Worm (Caenorhabditis elegans): ENCODE results near the gene mrps-18C.

The mrps-18C gene

DNA sequence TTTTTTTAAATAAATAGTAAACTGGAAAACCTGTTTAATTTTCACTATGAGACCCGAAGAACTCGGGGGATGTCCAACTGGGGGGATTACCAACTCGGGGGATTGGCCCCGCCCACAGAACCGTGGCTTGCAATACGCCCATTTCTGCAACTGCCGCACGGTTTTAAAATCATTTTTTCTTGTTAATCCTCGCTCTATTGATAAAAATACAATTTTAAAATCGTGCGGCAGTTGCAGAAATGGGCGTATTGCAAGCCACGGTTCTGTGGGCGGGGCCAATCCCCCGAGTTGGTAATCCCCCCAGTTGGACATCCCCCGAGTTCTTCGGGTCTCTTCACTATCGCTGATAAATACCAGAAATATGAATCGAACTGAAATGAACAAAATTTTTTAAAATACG, 13.4 kb upstream of the mrps-18C start, which contains the start of gene mmab-1:
Gene mmab-1, minus strand, starts transcription at position 95 of the 400 bp plus-strand sequence.
- peak; percentile 71 for TF ChIP-seq nhr-43 (tag; optimal IDR thresholded peaks at IDR 0.05; ENCODE audit: poor library complexity, severe bottlenecking)
- peak; percentile 28 for TF ChIP-seq nfya-1 (tag; optimal IDR thresholded peaks at IDR 0.05; ENCODE audit: insufficient read depth)
- TF ChIP-seq lin-39 (tag; optimal IDR thresholded peaks at IDR 0.05): peak; percentile 6

- TF ChIP-seq nhr-12 (tag; optimal IDR thresholded peaks at IDR 0.05) (no peak), lin-39 (tag; optimal IDR thresholded peaks at IDR 0.05) (no peak)
These were observed 11.2 kb upstream of the mrps-18C start for ce11 chrIII:4924134-4924533.

- TF ChIP-seq hmg-11 (tag; optimal IDR thresholded peaks at IDR 0.05) (peak; percentile 55), nhr-25 (tag; optimal IDR thresholded peaks at IDR 0.05) (peak; percentile 60), egl-27 (tag; optimal IDR thresholded peaks at IDR 0.05) (no peak), lsy-12 (tag; optimal IDR thresholded peaks at IDR 0.05) (peak; percentile 32), elt-2 (tag; optimal IDR thresholded peaks at IDR 0.05) (peak; percentile 30), jun-1 (tag; optimal IDR thresholded peaks at IDR 0.05) (peak; percentile 16), lin-15B (tag; optimal IDR thresholded peaks at IDR 0.05) (peak; percentile 85), fos-1 (tag; optimal IDR thresholded peaks at IDR 0.05) (no peak), nhr-12 (tag; optimal IDR thresholded peaks at IDR 0.05) (no peak), nhr-67 (tag; optimal IDR thresholded peaks at IDR 0.05) (no peak), elt-3 (tag; optimal IDR thresholded peaks at IDR 0.05) (no peak), pha-4 (tag; optimal IDR thresholded peaks at IDR 0.05) (peak; percentile 61), nhr-23 (tag; optimal IDR thresholded peaks at IDR 0.05) (peak; percentile 88), daf-12 (tag; optimal IDR thresholded peaks at IDR 0.05) (no peak), R02D3.7 (tag; optimal IDR thresholded peaks at IDR 0.05) (peak; percentile 44), ceh-28 (tag; optimal IDR thresholded peaks at IDR 0.05) (peak; percentile 3), elt-1 (tag; optimal IDR thresholded peaks at IDR 0.05) (no peak), nfya-1 (tag; optimal IDR thresholded peaks at IDR 0.05; ENCODE audit: insufficient read depth) (peak; percentile 72), nhr-43 (tag; optimal IDR thresholded peaks at IDR 0.05; ENCODE audit: poor library complexity, severe bottlenecking) (peak; percentile 89)
These were observed 5.2 kb upstream of the mrps-18C start, which contains the start of gene set-2 for ce11 chrIII:4930154-4930679. Gene set-2 (minus strand): TSS chrIII:4930204.

DNA sequence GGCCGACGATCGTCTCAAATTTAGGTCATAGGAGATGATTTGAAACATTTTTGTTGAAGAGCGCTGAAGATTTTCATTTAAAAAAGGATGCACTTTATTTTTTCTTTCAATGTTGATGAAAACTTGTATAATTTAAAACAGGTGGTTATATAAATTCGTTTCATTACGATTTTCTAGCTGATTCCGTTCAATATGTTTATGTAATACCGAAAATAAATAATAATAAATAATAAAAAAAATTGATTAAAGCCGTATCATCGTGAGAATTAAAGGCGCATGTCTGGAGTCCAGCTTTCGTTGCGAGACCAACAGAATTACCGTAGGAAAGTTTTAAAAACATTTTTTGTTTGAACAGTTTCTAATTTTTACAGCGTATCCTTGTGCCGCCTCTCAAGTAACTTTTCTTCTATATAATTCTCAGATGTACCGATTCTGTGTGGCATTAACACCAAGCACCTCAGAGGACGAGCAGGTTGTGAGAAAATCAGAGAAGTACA, 3.1 kb upstream of the mrps-18C start, which contains the start of the genes C26E6.12 and eri-9:
Gene C26E6.12, minus strand, starts transcription at position 51 of the 497 bp plus-strand sequence.
Gene eri-9, plus strand, starts transcription at position 248 of the 497 bp plus-strand sequence.
- TF ChIP-seq nhr-67 (tag; optimal IDR thresholded peaks at IDR 0.05) (no peak), nhr-237 (tag; optimal IDR thresholded peaks at IDR 0.05) (no peak), zag-1 (tag; optimal IDR thresholded peaks at IDR 0.05) (no peak), jun-1 (tag; optimal IDR thresholded peaks at IDR 0.05) (no peak), fkh-2 (tag; optimal IDR thresholded peaks at IDR 0.05) (no peak), lin-15B (tag; optimal IDR thresholded peaks at IDR 0.05) (no peak)

DNA sequence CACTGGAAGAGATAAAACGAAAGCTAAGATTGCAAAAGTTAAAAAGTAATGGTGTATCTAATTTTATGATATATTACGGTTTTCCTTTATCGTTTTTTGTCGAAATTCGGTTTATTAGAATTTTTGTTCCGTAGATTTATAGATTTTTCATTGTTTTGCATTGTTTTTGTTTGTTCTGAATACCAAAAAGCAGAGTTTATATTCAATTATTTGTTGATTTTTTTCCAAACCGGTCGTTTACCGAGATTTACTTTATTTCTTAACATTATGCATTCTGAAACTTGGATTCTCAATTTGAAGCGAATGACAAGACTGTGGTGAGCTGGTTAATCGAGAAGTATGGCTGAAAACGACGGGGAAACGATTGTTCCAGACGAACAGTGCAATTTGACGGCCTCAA, 1.6 kb downstream of the mrps-18C start, which contains the start of gene fsn-1:
Gene fsn-1, plus strand, starts transcription at position 301 of the 400 bp plus-strand sequence.
- TF ChIP-seq nhr-11 (tag; optimal IDR thresholded peaks at IDR 0.05) (no peak), tbx-2 (tag; optimal IDR thresholded peaks at IDR 0.05) (no peak), nhr-76 (tag; optimal IDR thresholded peaks at IDR 0.05) (no peak), elt-2 (tag; optimal IDR thresholded peaks at IDR 0.05) (no peak), unc-39 (tag; optimal IDR thresholded peaks at IDR 0.05) (no peak), sea-2 (GFP tag; optimal IDR thresholded peaks at IDR 0.05) (no peak), ztf-4 (tag; optimal IDR thresholded peaks at IDR 0.05) (no peak), hmg-11 (tag; optimal IDR thresholded peaks at IDR 0.05) (no peak), mml-1 (tag; optimal IDR thresholded peaks at IDR 0.05) (no peak)

ce11 chrIII:4939267-4939666, 3.9 kb downstream of the mrps-18C start, which contains the start of gene rpb-2:
Gene rpb-2 (plus strand): TSS chrIII:4939567.
- TF ChIP-seq elt-2 (tag; optimal IDR thresholded peaks at IDR 0.05) (no peak), pqm-1 (tag; optimal IDR thresholded peaks at IDR 0.05) (no peak), nhr-67 (tag; optimal IDR thresholded peaks at IDR 0.05) (no peak), unc-62 (GFP tag; optimal IDR thresholded peaks at IDR 0.05) (no peak), skn-1 (tag; optimal IDR thresholded peaks at IDR 0.05) (no peak), nhr-43 (tag; optimal IDR thresholded peaks at IDR 0.05; ENCODE audit: poor library complexity, severe bottlenecking) (no peak), nhr-12 (tag; optimal IDR thresholded peaks at IDR 0.05) (no peak), nfya-1 (tag; optimal IDR thresholded peaks at IDR 0.05; ENCODE audit: insufficient read depth) (no peak), nhr-11 (tag; optimal IDR thresholded peaks at IDR 0.05) (no peak)
